Fruit fly (Drosophila melanogaster): ENCODE measurements around the gene CG17475.

Gene CG17475

dm6 chr3R:17130326-17130725 lies at the start of gene CG17475:
CG17475 (minus strand) TSS chr3R:17130426.
- TF ChIP-seq CG1621 (tag; optimal IDR thresholded peaks at IDR 0.05): no peak
- TF ChIP-seq Sox15 (GFP tag; optimal IDR thresholded peaks at IDR 0.05): no peak
- TF ChIP-seq CG10669 (GFP tag; optimal IDR thresholded peaks at IDR 0.05): no peak
- no peak for TF ChIP-seq CG11902 (GFP tag; optimal IDR thresholded peaks at IDR 0.05)
- no peak for TF ChIP-seq eg (GFP tag; IDR thresholded peaks at IDR 0.05)
- no peak for TF ChIP-seq CG3032 (tag; optimal IDR thresholded peaks at IDR 0.05)
- no peak for TF ChIP-seq svp (GFP tag)
- TF ChIP-seq pdm3 (GFP tag; optimal IDR thresholded peaks at IDR 0.05): no peak
- TF ChIP-seq Gug (GFP tag; IDR thresholded peaks at IDR 0.05): no peak
- TF ChIP-seq Hr4 (GFP tag; optimal IDR thresholded peaks at IDR 0.05): no peak

DNA sequence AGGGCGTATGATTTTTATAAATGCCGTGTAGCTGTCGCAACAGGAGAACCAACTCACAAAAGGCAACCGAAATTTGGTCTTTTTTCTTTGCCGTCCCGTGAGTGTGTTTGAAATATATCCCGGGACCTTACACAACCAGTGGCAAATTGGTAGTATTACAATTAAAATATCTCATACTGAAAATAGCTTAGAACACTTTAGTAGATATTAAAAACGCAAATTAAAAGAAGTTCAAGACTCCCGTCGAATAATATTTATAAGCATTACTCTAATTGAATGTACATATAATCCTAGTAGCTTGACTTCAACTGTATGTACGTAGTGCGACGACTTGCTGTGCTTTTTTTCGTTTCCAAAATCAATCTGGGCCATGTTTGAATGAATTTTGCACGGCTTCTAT lies 47.9 kb upstream of the CG17475 start:
- no peak for TF ChIP-seq CG3919 (GFP tag; optimal IDR thresholded peaks at IDR 0.05)
- no peak for TF ChIP-seq CG11294 (GFP tag; IDR thresholded peaks at IDR 0.05)
- TF ChIP-seq CG11902 (GFP tag; optimal IDR thresholded peaks at IDR 0.05): no peak
- no peak for TF ChIP-seq vri (GFP tag; optimal IDR thresholded peaks at IDR 0.05)
- no peak for TF ChIP-seq Smox (GFP tag; optimal IDR thresholded peaks at IDR 0.05)
- no peak for TF ChIP-seq Hr39 (GFP tag; optimal IDR thresholded peaks at IDR 0.05)
- no peak for TF ChIP-seq CG6792 (GFP tag; optimal IDR thresholded peaks at IDR 0.05)
- no peak for TF ChIP-seq cyc (GFP tag; optimal IDR thresholded peaks at IDR 0.05)
- no peak for TF ChIP-seq CG6276 (GFP tag; optimal IDR thresholded peaks at IDR 0.05)
- no peak for TF ChIP-seq CG11762 (GFP tag; optimal IDR thresholded peaks at IDR 0.05; ENCODE audit: insufficient read depth)
- TF ChIP-seq CG34406 (GFP tag; optimal IDR thresholded peaks at IDR 0.05): no peak
- no peak for TF ChIP-seq CG6163 (GFP tag; IDR thresholded peaks at IDR 0.05)
- no peak for TF ChIP-seq CG1621 (tag; optimal IDR thresholded peaks at IDR 0.05)

- TF ChIP-seq CG6276 (GFP tag; optimal IDR thresholded peaks at IDR 0.05): no peak
- no peak for TF ChIP-seq Eip93F (GFP tag; optimal IDR thresholded peaks at IDR 0.05)
- no peak for TF ChIP-seq Eip75B (GFP tag; optimal IDR thresholded peaks at IDR 0.05)
- peak; percentile 54 for TF ChIP-seq Smox (GFP tag; optimal IDR thresholded peaks at IDR 0.05)
- peak; percentile 50 for TF ChIP-seq CG3919 (GFP tag; optimal IDR thresholded peaks at IDR 0.05)
- no peak for TF ChIP-seq CG4318 (GFP tag; optimal IDR thresholded peaks at IDR 0.05)
- peak; percentile 34 for TF ChIP-seq CG10631 (GFP tag; optimal IDR thresholded peaks at IDR 0.05)
- peak; percentile 49; the same call in 1 of the 2 replicates for TF ChIP-seq CG15336 (GFP tag; IDR thresholded peaks at IDR 0.05)
- no peak for TF ChIP-seq CG11294 (GFP tag; IDR thresholded peaks at IDR 0.05)
- peak; percentile 1 for TF ChIP-seq CG8632 (GFP tag; optimal IDR thresholded peaks at IDR 0.05)
- peak; percentile 53 for TF ChIP-seq CG3032 (tag; optimal IDR thresholded peaks at IDR 0.05)
- TF ChIP-seq net (GFP tag; optimal IDR thresholded peaks at IDR 0.05): peak; percentile 51
- TF ChIP-seq CG8319 (GFP tag; optimal IDR thresholded peaks at IDR 0.05): peak; percentile 45
- TF ChIP-seq Sox14 (GFP tag; optimal IDR thresholded peaks at IDR 0.05): no peak
- no peak for TF ChIP-seq OdsH (GFP tag; optimal IDR thresholded peaks at IDR 0.05)
- peak; percentile 37 for TF ChIP-seq Hr39 (GFP tag; optimal IDR thresholded peaks at IDR 0.05)
- TF ChIP-seq CG6808 (GFP tag; optimal IDR thresholded peaks at IDR 0.05): peak; percentile 54
- no peak for TF ChIP-seq fd59A (GFP tag; optimal IDR thresholded peaks at IDR 0.05)
- TF ChIP-seq Ets96B (tag; optimal IDR thresholded peaks at IDR 0.05): no peak
- TF ChIP-seq svp (GFP tag): peak; percentile 84
- TF ChIP-seq cyc (GFP tag; optimal IDR thresholded peaks at IDR 0.05): peak; percentile 22
- no peak for TF ChIP-seq dac (GFP tag; optimal IDR thresholded peaks at IDR 0.05)
- TF ChIP-seq CG6163 (GFP tag; IDR thresholded peaks at IDR 0.05): peak; percentile 69; the same call in 2 of the 3 replicates
- TF ChIP-seq lz (GFP tag; optimal IDR thresholded peaks at IDR 0.05): peak; percentile 55
- peak; percentile 56; the same call in 2 of the 3 replicates for TF ChIP-seq CG8119 (GFP tag; IDR thresholded peaks at IDR 0.05)
- no peak for TF ChIP-seq fd85E (GFP tag; optimal IDR thresholded peaks at IDR 0.05)
- no peak for TF ChIP-seq salr (GFP tag; optimal IDR thresholded peaks at IDR 0.05)
- TF ChIP-seq dsx (GFP tag; optimal IDR thresholded peaks at IDR 0.05; ENCODE audit: poor library complexity, severe bottlenecking): no peak
- peak; percentile 74 for TF ChIP-seq eg (GFP tag; IDR thresholded peaks at IDR 0.05)
- TF ChIP-seq pdm3 (GFP tag; optimal IDR thresholded peaks at IDR 0.05): no peak
- no peak for TF ChIP-seq CG32006 (GFP tag; optimal IDR thresholded peaks at IDR 0.05)
- TF ChIP-seq CG6792 (GFP tag; optimal IDR thresholded peaks at IDR 0.05): peak; percentile 52
- TF ChIP-seq esn (GFP tag; optimal IDR thresholded peaks at IDR 0.05): no peak
- no peak for TF ChIP-seq Eip78C (GFP tag)
- TF ChIP-seq Lpt (GFP tag; optimal IDR thresholded peaks at IDR 0.05): no peak
- TF ChIP-seq CG16779 (tag; optimal IDR thresholded peaks at IDR 0.05): no peak
- peak; percentile 49 for TF ChIP-seq Hr4 (GFP tag; optimal IDR thresholded peaks at IDR 0.05)
- TF ChIP-seq CG11762 (GFP tag; optimal IDR thresholded peaks at IDR 0.05; ENCODE audit: insufficient read depth): no peak
- no peak for TF ChIP-seq vri (GFP tag; optimal IDR thresholded peaks at IDR 0.05)
Measured at dm6 chr3R:17151376-17152026, 21.3 kb upstream of the CG17475 start, which contains the start of gene CG5292. CG5292 (plus strand) TSS chr3R:17151861.
